Fruit fly (Drosophila melanogaster) whole organism, embryonic: Measurements from ENCODE around the gene janB.

ENCODE experiments used
- Atf6 ChIP-seq: fragments of 200-800 bp; sonication (Bioruptor generic); IDR thresholded peaks from 2 replicates; pipeline ENCODE4 v1.3.6; 2022; ENCODE audit warnings: missing biosample characterization, missing genetic modification characterization
- Awh ChIP-seq: fragments of 200-800 bp; sonication (Bioruptor generic); IDR thresholded peaks from 2 replicates; pipeline ENCODE4, ENCODE4 v1.3.6; 2022; ENCODE audit warnings: missing biosample characterization, missing genetic modification characterization
- CG10321 ChIP-seq: fragments of 200-800 bp; sonication (Bioruptor generic); IDR thresholded peaks from 2 replicates; pipeline ENCODE4 v1.3.6; 2022; ENCODE audit warnings: missing biosample characterization, missing genetic modification characterization
- CG10979 ChIP-seq: fragments of 200-800 bp; sonication (Bioruptor generic); optimal IDR thresholded peaks from 2 replicates; lab custom pipeline; 2018; ENCODE audit warnings: missing biosample characterization, mild to moderate bottlenecking, missing genetic modification characterization, moderate library complexity
- CG12236 ChIP-seq: fragments of 200-800 bp; sonication (Bioruptor generic); optimal IDR thresholded peaks from 2 replicates; lab custom pipeline; 2016; ENCODE audit warnings: missing biosample characterization, missing genetic modification characterization
- CG12391 ChIP-seq: fragments of 200-800 bp; sonication (Bioruptor generic); optimal IDR thresholded peaks from 3 replicates; lab custom pipeline; 2018; ENCODE audit warnings: missing biosample characterization, mild to moderate bottlenecking, missing genetic modification characterization, moderate library complexity
- CG13424 ChIP-seq: fragments of 200-800 bp; sonication (Bioruptor generic); optimal IDR thresholded peaks from 2 replicates; lab custom pipeline; 2019; ENCODE audit warnings: missing biosample characterization, mild to moderate bottlenecking, missing genetic modification characterization, moderate library complexity
- CG14050 ChIP-seq: fragments of 200-800 bp; sonication (Bioruptor generic); IDR thresholded peaks from 3 replicates; pipeline ENCODE4 v1.3.6; 2022; ENCODE audit warnings: missing biosample characterization, missing genetic modification characterization
- CG14710 ChIP-seq: fragments of 200-800 bp; sonication (Bioruptor generic); optimal IDR thresholded peaks from 3 replicates; lab custom pipeline; 2019; ENCODE audit warnings: missing biosample characterization, mild to moderate bottlenecking, missing genetic modification characterization, moderate library complexity
- CG16813 ChIP-seq: fragments of 200-800 bp; sonication (Bioruptor generic); IDR thresholded peaks from 3 replicates; pipeline ENCODE4 v1.3.6; 2022; ENCODE audit warnings: missing biosample characterization, missing genetic modification characterization; ENCODE audit not compliant: partially characterized antibody
- CG18011 ChIP-seq: fragments of 200-800 bp; sonication (Bioruptor generic); optimal IDR thresholded peaks from 2 replicates; lab custom pipeline; 2017; ENCODE audit warnings: missing biosample characterization, missing genetic modification characterization, mild to moderate bottlenecking, moderate library complexity, missing genotype
- CG2889 ChIP-seq: fragments of 200-800 bp; sonication (Bioruptor generic); IDR thresholded peaks from 3 replicates; pipeline ENCODE4 v1.3.6; 2022; ENCODE audit warnings: missing biosample characterization, missing genetic modification characterization
- CG3838 ChIP-seq: fragments of 200-800 bp; sonication (Bioruptor generic); optimal IDR thresholded peaks from 3 replicates; lab custom pipeline; 2016; ENCODE audit warnings: missing biosample characterization, missing genetic modification characterization
- CG4854 ChIP-seq: fragments of 200-800 bp; sonication (Bioruptor generic); optimal IDR thresholded peaks from 2 replicates; lab custom pipeline; 2016; ENCODE audit warnings: missing biosample characterization, missing genetic modification characterization, inconsistent platforms
- CG8290 ChIP-seq, 3 experiments: fragments of 200-800 bp; sonication (Bioruptor generic); optimal IDR thresholded peaks; 2 replicates each; lab custom pipeline; 2016 to 2019; ENCODE audit warnings: missing biosample characterization in 3 of 3, missing genetic modification characterization in 3 of 3, mild to moderate bottlenecking in 2 of 3, moderate library complexity in 1 of 3
- CG8388 ChIP-seq: fragments of 200-800 bp; sonication (Bioruptor generic); optimal IDR thresholded peaks from 2 replicates; lab custom pipeline; 2019; ENCODE audit warnings: missing biosample characterization, mild to moderate bottlenecking, missing genetic modification characterization, moderate library complexity
- CG9817 ChIP-seq: fragments of 200-800 bp; sonication (Bioruptor generic); optimal IDR thresholded peaks from 2 replicates; lab custom pipeline; 2018; ENCODE audit warnings: missing biosample characterization, mild to moderate bottlenecking, missing genetic modification characterization, moderate library complexity
- Dip2 ChIP-seq: fragments of 200-800 bp; sonication (Bioruptor generic); IDR thresholded peaks from 2 replicates; pipeline ENCODE4 v1.3.6; 2022; ENCODE audit warnings: missing biosample characterization, missing genetic modification characterization
- Dll ChIP-seq: fragments of 200-800 bp; sonication (Bioruptor generic); IDR thresholded peaks from 4 replicates; pipeline ENCODE4 v1.3.6; 2022; ENCODE audit warnings: missing biosample characterization, missing genetic modification characterization; ENCODE audit not compliant: partially characterized antibody
- E2f1 ChIP-seq: fragments of 200-800 bp; sonication (Bioruptor generic); IDR thresholded peaks from 2 replicates; pipeline ENCODE4 v1.3.6; 2022; ENCODE audit warnings: missing biosample characterization, missing genetic modification characterization
- Fer1 ChIP-seq: fragments of 200-800 bp; sonication (Bioruptor generic); optimal IDR thresholded peaks from 2 replicates; lab custom pipeline; 2017; ENCODE audit warnings: missing biosample characterization, mild to moderate bottlenecking, missing genetic modification characterization
- Hand ChIP-seq: fragments of 200-800 bp; sonication (Bioruptor generic); optimal IDR thresholded peaks from 2 replicates; lab custom pipeline; 2017; ENCODE audit warnings: mild to moderate bottlenecking, missing biosample characterization, missing genetic modification reagents, missing genetic modification characterization
- Kr ChIP-seq: fragments of 200-800 bp; sonication (Bioruptor generic); optimal IDR thresholded peaks from 2 replicates; lab custom pipeline; 2017; ENCODE audit warnings: missing biosample characterization, mild to moderate bottlenecking, missing genetic modification characterization
- Lpt ChIP-seq: fragments of >200 bp; optimal IDR thresholded peaks from 2 replicates; lab custom pipeline; 2018; ENCODE audit warnings: missing biosample characterization, missing genetic modification characterization
- Neu2 ChIP-seq: fragments of 200-800 bp; sonication (Bioruptor generic); optimal IDR thresholded peaks from 3 replicates; lab custom pipeline; 2016; ENCODE audit warnings: missing biosample characterization, missing genetic modification characterization, borderline replicate concordance
- Oli ChIP-seq: fragments of 200-800 bp; sonication (Bioruptor generic); optimal IDR thresholded peaks from 2 replicates; lab custom pipeline; 2018; ENCODE audit warnings: missing biosample characterization, mild to moderate bottlenecking, missing genetic modification characterization, moderate library complexity
- Opbp ChIP-seq: fragments of 200-800 bp; sonication (Bioruptor generic); IDR thresholded peaks from 3 replicates; pipeline ENCODE4 v1.3.6; 2022; ENCODE audit warnings: missing biosample characterization, missing genetic modification characterization; ENCODE audit not compliant: partially characterized antibody
- Ssrp ChIP-seq: fragments of 200-800 bp; sonication (Bioruptor generic); optimal IDR thresholded peaks from 2 replicates; lab custom pipeline; 2018; ENCODE audit warnings: missing biosample characterization, mild to moderate bottlenecking, missing genetic modification characterization, moderate library complexity
- TFAM ChIP-seq: fragments of 200-800 bp; sonication (Bioruptor generic); optimal IDR thresholded peaks from 2 replicates; lab custom pipeline; 2017; ENCODE audit warnings: missing biosample characterization, missing genetic modification characterization, inconsistent platforms
- Xbp1 ChIP-seq: fragments of 200-800 bp; sonication (Bioruptor generic); optimal IDR thresholded peaks from 3 replicates; lab custom pipeline; 2016; ENCODE audit warnings: missing biosample characterization, mild to moderate bottlenecking, missing genetic modification characterization
- bowl ChIP-seq: fragments of 200-800 bp; sonication (Bioruptor generic); IDR thresholded peaks from 2 replicates; pipeline ENCODE4 v1.3.6; 2022; ENCODE audit warnings: missing biosample characterization, missing genetic modification characterization
- cad ChIP-seq: fragments of >200 bp; optimal IDR thresholded peaks from 2 replicates; lab custom pipeline; 2017; ENCODE audit warnings: missing biosample characterization, missing genetic modification characterization
- cg ChIP-seq: fragments of 200-800 bp; sonication (Bioruptor generic); optimal IDR thresholded peaks from 3 replicates; lab custom pipeline; 2019; ENCODE audit warnings: missing biosample characterization, mild to moderate bottlenecking, missing genetic modification characterization, moderate library complexity
- dan ChIP-seq: fragments of 200-800 bp; sonication (Bioruptor generic); IDR thresholded peaks from 2 replicates; pipeline ENCODE4 v1.3.6; 2022; ENCODE audit warnings: missing biosample characterization, missing genetic modification characterization
- gcm2 ChIP-seq: fragments of 200-800 bp; sonication (Bioruptor generic); optimal IDR thresholded peaks from 2 replicates; lab custom pipeline; 2016; ENCODE audit warnings: missing biosample characterization, missing genetic modification characterization
- hkb ChIP-seq, 2 experiments: fragments of 200-800 bp in 1 of 2; fragments of >200 bp in 1 of 2; sonication (Bioruptor generic) in 1 of 2; IDR thresholded peaks in 1 of 2; optimal IDR thresholded peaks in 1 of 2; 2 replicates each; pipeline versions ENCODE4 v1.3.6 to Lab custom; 2017 to 2022; ENCODE audit warnings: missing biosample characterization in 1 of 2, missing genetic modification characterization in 1 of 2
- knrl ChIP-seq: fragments of 200-800 bp; sonication (Bioruptor generic); IDR thresholded peaks from 3 replicates; pipeline ENCODE4 v1.3.6; 2022; ENCODE audit warnings: missing biosample characterization, missing genetic modification characterization; ENCODE audit not compliant: partially characterized antibody
- nerfin-2 ChIP-seq: fragments of 200-800 bp; sonication (Bioruptor generic); IDR thresholded peaks from 2 replicates; pipeline ENCODE4 v1.3.6; 2022; ENCODE audit warnings: missing biosample characterization, missing genetic modification characterization; ENCODE audit not compliant: partially characterized antibody
- p53 ChIP-seq: fragments of 200-800 bp; sonication (Bioruptor generic); optimal IDR thresholded peaks from 2 replicates; lab custom pipeline; 2016; ENCODE audit warnings: missing biosample characterization, missing genetic modification characterization
- pho ChIP-seq: fragments of 200-800 bp; sonication (Bioruptor generic); optimal IDR thresholded peaks from 2 replicates; lab custom pipeline; 2016; ENCODE audit warnings: missing biosample characterization, missing genetic modification characterization
- pita ChIP-seq: fragments of 200-800 bp; sonication (Bioruptor generic); optimal IDR thresholded peaks from 2 replicates; lab custom pipeline; 2017; ENCODE audit warnings: missing biosample characterization, mild to moderate bottlenecking, missing genetic modification characterization
- pnt ChIP-seq: fragments of 200-800 bp; sonication (Bioruptor generic); optimal IDR thresholded peaks from 3 replicates; lab custom pipeline; 2016; ENCODE audit warnings: missing biosample characterization, missing genetic modification characterization
- pum ChIP-seq: fragments of 200-800 bp; sonication (Bioruptor generic); optimal IDR thresholded peaks from 2 replicates; lab custom pipeline; 2016; ENCODE audit warnings: missing biosample characterization, missing genetic modification characterization
- salm ChIP-seq: fragments of 200-800 bp; sonication (Bioruptor generic); optimal IDR thresholded peaks from 2 replicates; lab custom pipeline; 2018; ENCODE audit warnings: missing biosample characterization, mild to moderate bottlenecking, missing genetic modification characterization
- schlank ChIP-seq: fragments of 200-800 bp; sonication (Bioruptor generic); optimal IDR thresholded peaks from 2 replicates; lab custom pipeline; 2018; ENCODE audit warnings: missing biosample characterization, mild to moderate bottlenecking, missing genetic modification characterization
- ttk ChIP-seq: fragments of 200-800 bp; sonication (Bioruptor generic); IDR thresholded peaks from 2 replicates; pipeline ENCODE4 v2.1.2; 2022; ENCODE audit warnings: missing biosample characterization, missing genetic modification characterization
- wek ChIP-seq: fragments of 200-800 bp; sonication (Bioruptor generic); optimal IDR thresholded peaks from 3 replicates; lab custom pipeline; 2018; ENCODE audit warnings: missing biosample characterization, mild to moderate bottlenecking, missing genetic modification characterization, moderate library complexity
- yki ChIP-seq: fragments of >200 bp; optimal IDR thresholded peaks from 3 replicates; lab custom pipeline; 2018

Gene janB

dm6 chr3R:30043139-30043744 is 4.7 kb upstream of the janB start, which contains the start of gene Sry-delta (continued):
- TF ChIP-seq CG18011 (GFP tag; lab: Kevin White, UChicago) (peak; percentile 72), pita (GFP tag; lab: Kevin White, UChicago) (no peak), CG2889 (peak; percentile 55; the same call in 2 of the 3 replicates), salm (peak; percentile 44), CG3838 (GFP tag; lab: Kevin White, UChicago) (peak; percentile 20), Dip2 (GFP tag; lab: Robert Waterston, UW) (no peak), cg (GFP tag; lab: Kevin White, UChicago) (no peak), CG12236 (peak; percentile 18), yki (lab: Kevin White, UChicago) (no peak), hkb (optimal IDR thresholded peaks at IDR 0.05; lab: Kevin White, UChicago) (no peak), hkb (GFP tag; IDR thresholded peaks at IDR 0.05; lab: Robert Waterston, UW) (peak; percentile 75), nerfin-2 (GFP tag; lab: Robert Waterston, UW) (peak; percentile 19; the same call in 1 of the 2 replicates), wek (GFP tag; lab: Kevin White, UChicago) (peak; percentile 23), Hand (GFP tag; lab: Kevin White, UChicago) (no peak), Awh (no peak), p53 (GFP tag; lab: Kevin White, UChicago) (peak; percentile 87), Dll (peak; percentile 79), CG4854 (GFP tag; lab: Kevin White, UChicago) (peak; percentile 69), E2f1 (GFP tag; lab: Robert Waterston, UW) (peak; percentile 67), CG10321 (GFP tag; lab: Robert Waterston, UW) (peak; percentile 8; the same call in 1 of the 2 replicates), Atf6 (GFP tag; lab: Robert Waterston, UW) (peak; percentile 80), Oli (tag; lab: Kevin White, UChicago) (no peak), Kr (GFP tag; lab: Kevin White, UChicago) (no peak), CG12391 (tag; lab: Kevin White, UChicago) (peak; percentile 85), CG13424 (peak; percentile 72), CG14710 (tag; lab: Kevin White, UChicago) (peak; percentile 88), Fer1 (GFP tag; lab: Kevin White, UChicago) (peak; percentile 76), cad (GFP tag; lab: Kevin White, UChicago) (peak; percentile 54), CG9817 (tag; lab: Kevin White, UChicago) (peak; percentile 79), Xbp1 (GFP tag; lab: Kevin White, UChicago) (peak; percentile 91), Lpt (GFP tag; lab: Kevin White, UChicago) (no peak), CG16813 (GFP tag; lab: Robert Waterston, UW) (peak; percentile 78), CG8290 (GFP tag; optimal IDR thresholded peaks at IDR 0.05; lab: Kevin White, UChicago) (peak; percentile 72), CG8290 (tag; optimal IDR thresholded peaks at IDR 0.05; lab: Kevin White, UChicago) (peak in 1 of 2 experiments; percentile 37), pho (GFP tag; lab: Kevin White, UChicago) (peak; percentile 91), Neu2 (GFP tag; lab: Kevin White, UChicago) (peak; percentile 14), Opbp (GFP tag; lab: Robert Waterston, UW) (peak; percentile 87), TFAM (GFP tag; lab: Kevin White, UChicago) (peak; percentile 13), dan (GFP tag; lab: Robert Waterston, UW) (no peak), CG8388 (GFP tag; lab: Kevin White, UChicago) (peak; percentile 56), gcm2 (GFP tag; lab: Kevin White, UChicago) (peak; percentile 13), knrl (GFP tag; lab: Robert Waterston, UW) (peak; percentile 79), CG14050 (GFP tag; lab: Robert Waterston, UW) (peak; percentile 47; the same call in 2 of the 3 replicates), schlank (tag; lab: Kevin White, UChicago) (peak; percentile 56), Ssrp (peak; percentile 40), bowl (GFP tag; lab: Robert Waterston, UW) (0 out of 2 replicates have a peak, but pooled peaks have one; percentile 25), ttk (GFP tag; lab: Robert Waterston, UW) (peak; percentile 69), CG10979 (tag; lab: Kevin White, UChicago) (peak; percentile 59), pum (GFP tag; lab: Kevin White, UChicago) (peak; percentile 86), pnt (peak; percentile 86)
